Fruit fly (Drosophila melanogaster): ENCODE data around the gene CG6310.

The CG6310 gene

DNA sequence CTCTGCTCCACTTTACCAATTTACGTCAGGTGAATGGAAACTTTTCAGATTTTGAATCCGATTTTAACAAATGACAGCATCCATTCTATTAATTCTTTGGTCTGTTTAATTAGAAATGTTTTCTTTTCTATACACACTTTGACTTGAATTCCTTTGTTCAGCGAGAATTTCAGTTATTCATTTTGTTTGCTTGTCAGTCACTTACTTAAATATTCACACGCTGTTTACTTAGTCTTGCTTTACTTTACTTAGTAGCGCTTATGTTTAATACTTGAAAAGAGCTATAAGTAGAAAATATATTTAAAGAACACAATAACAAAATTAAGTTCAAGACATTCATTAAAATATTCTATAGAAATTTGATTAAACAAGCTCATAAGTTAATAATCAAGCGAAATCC, 37.8 kb upstream of the CG6310 start, which contains the start of gene CG32073 (continued):
- TF ChIP-seq lov (optimal IDR thresholded peaks at IDR 0.05) (no peak), lov (GFP tag; IDR thresholded peaks at IDR 0.05) (no peak), Pdp1 (GFP tag; optimal IDR thresholded peaks at IDR 0.05) (no peak), HHEX (GFP tag; optimal IDR thresholded peaks at IDR 0.05) (peak; percentile 51), CG6683 (GFP tag; optimal IDR thresholded peaks at IDR 0.05) (peak; percentile 40), vvl (GFP tag; IDR thresholded peaks at IDR 0.05) (peak; percentile 36; the same call in 1 of the 2 replicates), CG9932 (GFP tag; IDR thresholded peaks at IDR 0.05) (no peak), fd96Cb (tag; optimal IDR thresholded peaks at IDR 0.05) (peak; percentile 28), CG5180 (GFP tag; optimal IDR thresholded peaks at IDR 0.05) (peak; percentile 42), CHES-1-like (GFP tag; optimal IDR thresholded peaks at IDR 0.05) (no peak), tx (GFP tag; optimal IDR thresholded peaks at IDR 0.05) (no peak), insv (GFP tag; optimal IDR thresholded peaks at IDR 0.05) (no peak), sima (GFP tag; optimal IDR thresholded peaks at IDR 0.05) (no peak), Dfd (GFP tag; optimal IDR thresholded peaks at IDR 0.05) (no peak), Bgb (GFP tag; IDR thresholded peaks at IDR 0.05; ENCODE audit: partially characterized antibody) (no peak), Max (GFP tag; optimal IDR thresholded peaks at IDR 0.05) (peak; percentile 35), Meics (GFP tag; optimal IDR thresholded peaks at IDR 0.05) (peak; percentile 17), CG14014 (GFP tag; IDR thresholded peaks at IDR 0.05) (no peak), Gug (GFP tag; IDR thresholded peaks at IDR 0.05) (no peak), CG10979 (tag; optimal IDR thresholded peaks at IDR 0.05) (peak; percentile 33), ham (GFP tag; IDR thresholded peaks at IDR 0.05) (no peak), CG2199 (GFP tag; IDR thresholded peaks at IDR 0.05) (no peak), CG6791 (GFP tag; IDR thresholded peaks at IDR 0.05; ENCODE audit: partially characterized antibody) (no peak), CG17361 (GFP tag; IDR thresholded peaks at IDR 0.05) (peak; percentile 53; the same call in 2 of the 3 replicates), CG8089 (GFP tag; optimal IDR thresholded peaks at IDR 0.05) (no peak), CG7372 (GFP tag; IDR thresholded peaks at IDR 0.05) (no peak)

DNA sequence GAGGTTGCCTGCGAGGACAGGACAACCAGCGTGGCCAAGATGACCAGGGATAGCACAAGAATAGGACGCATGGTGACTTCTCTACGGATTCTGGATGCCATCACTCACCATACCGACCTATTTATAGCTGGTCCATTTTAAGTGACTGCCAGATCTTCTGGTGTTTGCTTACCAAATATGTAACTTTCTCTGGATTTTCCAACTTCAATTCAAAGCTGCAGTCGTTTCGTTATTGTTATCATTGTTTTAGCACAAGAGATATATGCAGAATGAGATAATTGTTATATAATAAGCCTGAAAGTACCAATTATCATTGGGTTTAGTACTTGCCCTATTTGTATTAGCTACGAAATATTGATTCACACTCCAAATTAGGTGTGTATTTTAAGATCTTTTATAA, 34.1 kb upstream of the CG6310 start, which contains the start of gene CG32071:
CG32071 (minus strand) TSS at position 101 of the 400 bp plus-strand sequence.
- TF ChIP-seq Pdp1 (GFP tag; optimal IDR thresholded peaks at IDR 0.05) = peak in 1 of 2 experiments; percentile 71
- TF ChIP-seq vnd (GFP tag; IDR thresholded peaks at IDR 0.05; ENCODE audit: partially characterized antibody) = no peak

DNA sequence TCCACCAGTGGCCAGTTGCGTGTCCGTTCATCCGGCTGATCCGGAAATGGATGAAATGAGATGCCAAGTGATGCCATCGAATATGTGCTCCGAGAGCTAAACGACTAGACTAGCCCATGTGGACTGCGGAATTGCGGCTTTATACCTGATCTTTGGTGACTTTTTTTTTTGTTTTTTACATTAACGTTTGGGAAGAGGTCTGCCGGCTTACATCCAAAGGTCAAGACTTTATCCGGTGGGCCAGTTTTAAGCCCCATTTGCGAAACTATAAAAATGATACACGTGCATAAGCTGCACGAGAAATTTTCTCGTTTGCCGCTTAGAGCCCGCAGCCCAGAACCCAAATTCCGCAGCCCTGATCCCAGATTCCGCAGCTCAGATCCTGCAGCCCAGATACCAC, 33.3 kb upstream of the CG6310 start, which contains the start of gene Elo68alpha:
Elo68alpha (minus strand) TSS at position 101 of the 400 bp plus-strand sequence.
- TF ChIP-seq row (GFP tag; IDR thresholded peaks at IDR 0.05) = no peak
- no peak for TF ChIP-seq sim (GFP tag; IDR thresholded peaks at IDR 0.05)
- no peak for TF ChIP-seq bigmax (GFP tag; optimal IDR thresholded peaks at IDR 0.05)
- TF ChIP-seq peb (GFP tag; IDR thresholded peaks at IDR 0.05) = no peak
- TF ChIP-seq CG10274 (GFP tag; optimal IDR thresholded peaks at IDR 0.05) = no peak

DNA sequence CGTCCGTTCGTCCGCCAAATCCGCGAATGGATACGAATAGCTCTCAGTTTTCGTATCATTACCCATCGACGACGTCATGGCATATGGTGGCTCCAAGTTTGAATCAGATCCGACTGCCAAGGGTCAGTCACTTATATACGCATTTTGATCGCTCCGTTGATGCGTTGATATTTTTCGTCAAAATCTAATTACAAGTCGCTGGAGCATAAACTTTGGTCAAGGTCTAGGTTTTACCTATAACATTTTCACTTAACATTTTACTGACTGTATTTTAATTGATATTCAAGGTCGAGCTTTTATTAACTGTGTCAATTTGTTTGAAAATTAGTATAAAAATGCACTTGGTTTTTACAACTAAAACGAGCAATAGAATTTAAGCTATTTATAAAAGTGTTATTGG, 31.9 kb upstream of the CG6310 start, which contains the start of gene Elo68beta:
Elo68beta (minus strand) TSS at position 101 of the 400 bp plus-strand sequence.
- no peak for TF ChIP-seq grn (GFP tag; optimal IDR thresholded peaks at IDR 0.05)
- TF ChIP-seq p53 (GFP tag; optimal IDR thresholded peaks at IDR 0.05) = no peak
- no peak for TF ChIP-seq PHDP (tag; optimal IDR thresholded peaks at IDR 0.05)
- TF ChIP-seq grau (tag; optimal IDR thresholded peaks at IDR 0.05) = no peak
- no peak for TF ChIP-seq CG10979 (tag; optimal IDR thresholded peaks at IDR 0.05)
- TF ChIP-seq Doc3 (GFP tag; IDR thresholded peaks at IDR 0.05; ENCODE audit: partially characterized antibody) = no peak
- no peak for TF ChIP-seq CG12769 (tag; optimal IDR thresholded peaks at IDR 0.05)
- TF ChIP-seq ERR (GFP tag; optimal IDR thresholded peaks at IDR 0.05) = no peak
- no peak for TF ChIP-seq CG34376 (GFP tag; optimal IDR thresholded peaks at IDR 0.05)
- TF ChIP-seq h (optimal IDR thresholded peaks at IDR 0.05) = no peak
- no peak for TF ChIP-seq CG2129 (GFP tag; IDR thresholded peaks at IDR 0.05; ENCODE audit: partially characterized antibody)
- TF ChIP-seq zf30C (GFP tag; optimal IDR thresholded peaks at IDR 0.05) = no peak
- no peak for TF ChIP-seq az2 (GFP tag; optimal IDR thresholded peaks at IDR 0.05)
